Worm (Caenorhabditis elegans) whole organism, young adult: ENCODE results near the gene F53H2.3.

Experiments
- B0035.1 ChIP-seq: sonication (generic microtip); optimal IDR thresholded peaks from 2 replicates; lab custom pipeline; 2016; ENCODE audit warnings: missing genetic modification characterization, mild to moderate bottlenecking, missing compliant biosample characterization, missing genotype, missing genetic modification reagents
- B0261.1 ChIP-seq: sonication (generic microtip); optimal IDR thresholded peaks from 2 replicates; lab custom pipeline; 2016; ENCODE audit warnings: mild to moderate bottlenecking, missing genetic modification characterization, moderate library complexity, missing compliant biosample characterization
- C06A6.2 ChIP-seq: fragments of 200-800 bp; sonication (Bioruptor generic); conservative IDR thresholded peaks from 2 replicates; pipeline ENCODE4 v1.3.6; 2022; ENCODE audit warnings: missing genetic modification characterization, missing compliant biosample characterization
- F10E7.11 ChIP-seq: sonication (generic microtip); optimal IDR thresholded peaks from 2 replicates; lab custom pipeline; 2017; ENCODE audit warnings: mild to moderate bottlenecking, missing genetic modification characterization, moderate library complexity, missing compliant biosample characterization
- F23B12.7 ChIP-seq: sonication (generic microtip); optimal IDR thresholded peaks from 2 replicates; lab custom pipeline; 2017; ENCODE audit warnings: missing genetic modification characterization, mild to moderate bottlenecking, missing compliant biosample characterization, antibody characterized with exemption, moderate library complexity; ENCODE audit not compliant: insufficient read depth
- F33H1.4 ChIP-seq: fragments of 200-800 bp; sonication (Bioruptor generic); IDR thresholded peaks from 2 replicates; pipeline ENCODE4 v1.3.6; 2022; ENCODE audit warnings: missing genetic modification reagents, missing genetic modification characterization, missing compliant biosample characterization
- F39B2.1 ChIP-seq: fragments of 200-800 bp; sonication (Bioruptor generic); IDR thresholded peaks from 2 replicates; pipeline ENCODE4 v1.3.6; 2022; ENCODE audit warnings: missing genetic modification reagents, missing genetic modification characterization, missing compliant biosample characterization
- F49E8.2 ChIP-seq: sonication (generic microtip); optimal IDR thresholded peaks from 3 replicates; lab custom pipeline; 2017; ENCODE audit warnings: missing genetic modification characterization, mild to moderate bottlenecking, missing compliant biosample characterization, antibody characterized with exemption, moderate library complexity; ENCODE audit not compliant: insufficient read depth
- F52B5.7 ChIP-seq: sonication (generic microtip); optimal IDR thresholded peaks from 2 replicates; lab custom pipeline; 2016; ENCODE audit warnings: mild to moderate bottlenecking, missing genetic modification characterization, missing compliant biosample characterization
- F55B11.4 ChIP-seq: sonication (generic microtip); optimal IDR thresholded peaks from 2 replicates; lab custom pipeline; 2016; ENCODE audit warnings: missing compliant biosample characterization, missing genetic modification characterization, borderline replicate concordance; ENCODE audit not compliant: insufficient read depth
- K11D2.4 ChIP-seq: fragments of 200-800 bp; sonication (Bioruptor generic); IDR thresholded peaks from 2 replicates; pipeline ENCODE4 v1.3.6; 2022; ENCODE audit warnings: missing genetic modification reagents, missing genetic modification characterization, missing compliant biosample characterization
- T26A5.8 ChIP-seq: sonication (generic microtip); optimal IDR thresholded peaks from 2 replicates; lab custom pipeline; 2016; ENCODE audit warnings: missing genetic modification characterization, missing compliant biosample characterization
- Y79H2A.3 ChIP-seq: fragments of 200-800 bp; sonication (Bioruptor generic); conservative IDR thresholded peaks from 2 replicates; pipeline ENCODE4 v1.3.6; 2022; ENCODE audit warnings: missing genetic modification reagents, missing genetic modification characterization, missing compliant biosample characterization
- ZK185.1 ChIP-seq: sonication (generic microtip); optimal IDR thresholded peaks from 2 replicates; lab custom pipeline; 2016; ENCODE audit warnings: mild to moderate bottlenecking, missing genetic modification characterization, missing compliant biosample characterization; ENCODE audit not compliant: poor library complexity, severe bottlenecking
- akir-1 ChIP-seq: fragments of 200-800 bp; sonication (Bioruptor generic); optimal IDR thresholded peaks from 2 replicates; lab custom pipeline; 2018; ENCODE audit warnings: mild to moderate bottlenecking, missing genetic modification characterization, moderate library complexity, missing compliant biosample characterization
- aptf-2 ChIP-seq: fragments of 200-800 bp; sonication (Bioruptor generic); conservative IDR thresholded peaks from 2 replicates; pipeline ENCODE4 v1.3.6; 2022; ENCODE audit warnings: missing genetic modification reagents, missing genetic modification characterization, missing compliant biosample characterization
- bed-1 ChIP-seq: fragments of 200-800 bp; sonication (Bioruptor generic); IDR thresholded peaks from 2 replicates; pipeline ENCODE4 v1.3.6; 2022; ENCODE audit warnings: missing genetic modification reagents, missing genetic modification characterization, missing compliant biosample characterization
- ccch-3 ChIP-seq: fragments of 200-800 bp; sonication (Bioruptor generic); optimal IDR thresholded peaks from 2 replicates; lab custom pipeline; 2018; ENCODE audit warnings: mild to moderate bottlenecking, missing genetic modification characterization, missing compliant biosample characterization
- ceh-27 ChIP-seq: fragments of 200-800 bp; sonication (Bioruptor generic); optimal IDR thresholded peaks from 2 replicates; lab custom pipeline; 2018; ENCODE audit warnings: mild to moderate bottlenecking, missing genetic modification characterization, moderate library complexity, missing compliant biosample characterization
- egl-18 ChIP-seq: fragments of 200-800 bp; sonication (Bioruptor generic); IDR thresholded peaks from 2 replicates; pipeline ENCODE4 v1.3.6; 2022; ENCODE audit warnings: missing genetic modification reagents, missing genetic modification characterization, missing compliant biosample characterization
- hmg-1.2 ChIP-seq: fragments of 200-800 bp; sonication (Bioruptor generic); IDR thresholded peaks from 2 replicates; pipeline ENCODE4 v1.3.6; 2022; ENCODE audit warnings: missing genetic modification reagents, missing genetic modification characterization, missing compliant biosample characterization
- lag-1 ChIP-seq: fragments of 200-800 bp; sonication (Bioruptor generic); IDR thresholded peaks from 2 replicates; pipeline ENCODE4 v1.3.6; 2022; ENCODE audit warnings: missing genetic modification reagents, missing genetic modification characterization, missing compliant biosample characterization
- let-526 ChIP-seq: fragments of 200-800 bp; sonication (Bioruptor generic); IDR thresholded peaks from 2 replicates; pipeline ENCODE4 v1.3.6; 2022; ENCODE audit warnings: missing genetic modification reagents, missing genetic modification characterization, missing compliant biosample characterization
- let-607 ChIP-seq, 2 experiments: fragments of 200-800 bp in 1 of 2; sonication (Bioruptor generic) in 1 of 2; sonication (generic microtip) in 1 of 2; optimal IDR thresholded peaks; 2 replicates each; lab custom pipeline; 2016 to 2018; ENCODE audit warnings: mild to moderate bottlenecking in 2 of 2, missing compliant biosample characterization in 2 of 2, missing genetic modification characterization in 2 of 2, moderate library complexity in 2 of 2, missing genotype in 1 of 2
- lin-40 ChIP-seq: sonication (generic microtip); optimal IDR thresholded peaks from 2 replicates; lab custom pipeline; 2016; ENCODE audit warnings: missing genetic modification characterization, mild to moderate bottlenecking, missing compliant biosample characterization, missing genotype, missing genetic modification reagents
- lir-1 ChIP-seq: fragments of 200-800 bp; sonication (Bioruptor generic); conservative IDR thresholded peaks from 2 replicates; pipeline ENCODE4 v1.3.6; 2022; ENCODE audit warnings: missing genetic modification reagents, missing genetic modification characterization, missing compliant biosample characterization
- lsl-1 ChIP-seq: fragments of 200-800 bp; sonication (Bioruptor generic); optimal IDR thresholded peaks from 2 replicates; lab custom pipeline; 2018; ENCODE audit warnings: mild to moderate bottlenecking, missing genetic modification characterization, moderate library complexity, missing compliant biosample characterization
- madf-10 ChIP-seq: sonication (generic microtip); optimal IDR thresholded peaks from 2 replicates; lab custom pipeline; 2016; ENCODE audit warnings: mild to moderate bottlenecking, missing genetic modification characterization, missing compliant biosample characterization
- madf-3 ChIP-seq: fragments of 200-800 bp; sonication (Bioruptor generic); IDR thresholded peaks from 2 replicates; pipeline ENCODE4 v1.3.6; 2022; ENCODE audit warnings: missing genetic modification reagents, missing genetic modification characterization, missing compliant biosample characterization
- nhr-80 ChIP-seq: sonication (generic microtip); optimal IDR thresholded peaks from 2 replicates; lab custom pipeline; 2016; ENCODE audit warnings: missing genetic modification characterization, missing compliant biosample characterization
- rcor-1 ChIP-seq: fragments of 200-800 bp; sonication (Bioruptor generic); IDR thresholded peaks from 2 replicates; pipeline ENCODE4 v1.3.6; 2022; ENCODE audit warnings: missing genetic modification reagents, missing genetic modification characterization, missing compliant biosample characterization
- repo-1 ChIP-seq: sonication (generic microtip); optimal IDR thresholded peaks from 2 replicates; lab custom pipeline; 2017; ENCODE audit warnings: mild to moderate bottlenecking, missing genetic modification characterization, missing compliant biosample characterization
- snpc-1.1 ChIP-seq: sonication (generic microtip); optimal IDR thresholded peaks from 2 replicates; lab custom pipeline; 2017; ENCODE audit warnings: missing genetic modification characterization, mild to moderate bottlenecking, missing compliant biosample characterization, antibody characterized with exemption, moderate library complexity, missing genotype, missing genetic modification reagents; ENCODE audit not compliant: insufficient read depth
- snpc-4 ChIP-seq, 5 experiments: fragments of 150-350 bp in 1 of 5; sonication (generic microtip) in 4 of 5; optimal IDR thresholded peaks; 2 replicates each; lab custom pipeline; 2014 to 2018; ENCODE audit warnings: missing genetic modification characterization in 5 of 5, missing biosample characterization in 3 of 5, antibody characterized with exemption in 2 of 5, mild to moderate bottlenecking in 2 of 5, missing compliant biosample characterization in 2 of 5, missing genotype in 2 of 5, moderate library complexity in 2 of 5, missing genetic modification reagents in 1 of 5
- unc-62 ChIP-seq: fragments of 150-350 bp; optimal IDR thresholded peaks from 2 replicates; lab custom pipeline; 2014; ENCODE audit warnings: missing biosample characterization, missing genetic modification reagents, missing genetic modification characterization

Gene F53H2.3

ce11 chrV:20411659-20412058, at the start of gene F53H2.3:
Gene F53H2.3 (minus strand): TSS chrV:20411759.
- no peak for TF ChIP-seq ceh-27
- TF ChIP-seq K11D2.4 (GFP tag; lab: Robert Waterston, UW): no peak
- no peak for TF ChIP-seq egl-18 (GFP tag; lab: Robert Waterston, UW)
- no peak for TF ChIP-seq Y79H2A.3 (GFP tag; lab: Robert Waterston, UW)
- no peak for TF ChIP-seq ccch-3 (GFP tag; lab: Kevin White, UChicago)

ce11 chrV:20460808-20461207, 49.2 kb upstream of the F53H2.3 start, which contains the start of gene B0250.18:
Gene B0250.18 (minus strand): TSS chrV:20460908.
- TF ChIP-seq F52B5.7 (tag; lab: Kevin White, UChicago): no peak
- no peak for TF ChIP-seq T26A5.8 (tag; lab: Kevin White, UChicago)
- TF ChIP-seq let-607 (tag; optimal IDR thresholded peaks at IDR 0.05; lab: Kevin White, UChicago): no peak
- TF ChIP-seq F33H1.4 (GFP tag; lab: Robert Waterston, UW): no peak
- TF ChIP-seq madf-10 (tag; lab: Kevin White, UChicago): no peak
- TF ChIP-seq bed-1 (GFP tag; lab: Robert Waterston, UW): no peak
- no peak for TF ChIP-seq lag-1 (GFP tag; lab: Robert Waterston, UW)
- TF ChIP-seq repo-1 (tag; lab: Kevin White, UChicago): no peak
- TF ChIP-seq aptf-2 (GFP tag; lab: Robert Waterston, UW): no peak
- TF ChIP-seq F39B2.1 (GFP tag; lab: Robert Waterston, UW): no peak
- no peak for TF ChIP-seq F23B12.7 (tag; lab: Kevin White, UChicago)
- no peak for TF ChIP-seq egl-18 (GFP tag; lab: Robert Waterston, UW)
- no peak for TF ChIP-seq akir-1 (GFP tag; lab: Kevin White, UChicago)
- no peak for TF ChIP-seq let-526 (GFP tag; lab: Robert Waterston, UW)
- TF ChIP-seq lin-40 (tag; lab: Kevin White, UChicago): no peak
- TF ChIP-seq C06A6.2: no peak
- TF ChIP-seq B0261.1 (tag; lab: Kevin White, UChicago): no peak
- TF ChIP-seq, all 124 proteins: peak for 0

DNA sequence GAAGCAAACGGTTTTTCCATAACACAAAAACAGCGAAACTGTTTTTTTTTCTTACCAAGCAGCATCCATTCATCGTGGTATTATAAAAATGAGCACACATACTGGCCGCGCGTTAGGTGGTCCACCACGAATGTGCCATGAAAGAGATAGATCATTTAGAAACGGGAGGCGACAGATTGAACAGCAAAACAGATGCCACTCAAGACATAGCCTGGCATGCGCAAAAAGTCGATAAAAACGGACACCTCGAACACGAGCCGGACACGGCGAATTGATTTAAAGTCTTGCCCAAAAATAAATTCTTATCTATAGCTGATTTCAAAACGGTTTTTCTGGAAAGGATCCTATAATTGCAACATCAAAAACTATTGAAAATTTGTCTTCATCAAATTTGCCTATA, 45.6 kb upstream of the F53H2.3 start:
- no peak for TF ChIP-seq unc-62 (GFP tag; lab: Kevin White, UChicago)
- no peak for TF ChIP-seq lin-40 (tag; lab: Kevin White, UChicago)
- TF ChIP-seq F10E7.11 (tag; lab: Kevin White, UChicago): no peak
- TF ChIP-seq snpc-4 (GFP tag; optimal IDR thresholded peaks at IDR 0.05; lab: Kevin White, UChicago): no peak
- no peak for TF ChIP-seq snpc-4 (tag; optimal IDR thresholded peaks at IDR 0.05; lab: Kevin White, UChicago)
- no peak for TF ChIP-seq madf-3 (GFP tag; lab: Robert Waterston, UW)

- TF ChIP-seq ZK185.1 (tag; lab: Kevin White, UChicago) (no peak), unc-62 (GFP tag; lab: Kevin White, UChicago) (no peak), snpc-1.1 (tag; lab: Kevin White, UChicago) (no peak), F49E8.2 (no peak), F55B11.4 (tag; lab: Kevin White, UChicago) (no peak), B0035.1 (tag; lab: Kevin White, UChicago) (no peak), hmg-1.2 (GFP tag; lab: Robert Waterston, UW) (peak; percentile 48), Y79H2A.3 (GFP tag; lab: Robert Waterston, UW) (no peak), lsl-1 (GFP tag; lab: Kevin White, UChicago) (no peak), F23B12.7 (tag; lab: Kevin White, UChicago) (no peak), snpc-4 (GFP tag; optimal IDR thresholded peaks at IDR 0.05; lab: Kevin White, UChicago) (peak; percentile 77), snpc-4 (tag; optimal IDR thresholded peaks at IDR 0.05; lab: Kevin White, UChicago) (peak; percentile 85 to 96 (median 90)), rcor-1 (GFP tag; lab: Robert Waterston, UW) (no peak), lir-1 (GFP tag; lab: Robert Waterston, UW) (no peak), nhr-80 (no peak)
These were observed 44.1 kb upstream of the F53H2.3 start for ce11 chrV:20455637-20456036.
